Worm (Caenorhabditis elegans) whole organism, early embryonic: ENCODE measurements around the gene fkh-7.

Experiments
- ama-1 ChIP-seq: fragments of 150-350 bp; optimal IDR thresholded peaks from 2 replicates; lab custom pipeline; 2014
- ceh-36 ChIP-seq: sonication (generic microtip); optimal IDR thresholded peaks from 2 replicates; lab custom pipeline; 2016; ENCODE audit warnings: missing genetic modification characterization, inconsistent platforms, missing compliant biosample characterization
- ets-7 ChIP-seq: sonication (generic microtip); optimal IDR thresholded peaks from 2 replicates; lab custom pipeline; 2016; ENCODE audit warnings: missing genotype, missing genetic modification characterization, missing compliant biosample characterization
- hmbx-1 ChIP-seq: sonication (generic microtip); optimal IDR thresholded peaks from 2 replicates; lab custom pipeline; 2016; ENCODE audit warnings: mild to moderate bottlenecking, missing genetic modification characterization, missing compliant biosample characterization
- hmg-4 ChIP-seq: fragments of 200-800 bp; sonication (Bioruptor generic); optimal IDR thresholded peaks from 2 replicates; lab custom pipeline; 2018; ENCODE audit warnings: mild to moderate bottlenecking, missing genetic modification characterization, missing compliant biosample characterization
- pes-1 ChIP-seq: fragments of 200-800 bp; sonication (Bioruptor generic); IDR thresholded peaks from 2 replicates; pipeline ENCODE4 v1.3.6; 2022; ENCODE audit warnings: missing genetic modification reagents, missing genetic modification characterization, missing compliant biosample characterization
- scrt-1 ChIP-seq: fragments of 200-800 bp; sonication (Bioruptor generic); IDR thresholded peaks from 2 replicates; pipeline ENCODE4 v1.3.6; 2022; ENCODE audit warnings: missing genetic modification characterization, missing compliant biosample characterization
- tbx-11 ChIP-seq: fragments of 200-800 bp; sonication (Bioruptor generic); IDR thresholded peaks from 2 replicates; pipeline ENCODE4 v1.3.6; 2022; ENCODE audit warnings: missing genetic modification characterization, missing compliant biosample characterization
- tra-4 ChIP-seq: sonication (generic microtip); optimal IDR thresholded peaks from 2 replicates; lab custom pipeline; 2017; ENCODE audit warnings: missing genetic modification characterization, missing compliant biosample characterization

The fkh-7 gene

DNA sequence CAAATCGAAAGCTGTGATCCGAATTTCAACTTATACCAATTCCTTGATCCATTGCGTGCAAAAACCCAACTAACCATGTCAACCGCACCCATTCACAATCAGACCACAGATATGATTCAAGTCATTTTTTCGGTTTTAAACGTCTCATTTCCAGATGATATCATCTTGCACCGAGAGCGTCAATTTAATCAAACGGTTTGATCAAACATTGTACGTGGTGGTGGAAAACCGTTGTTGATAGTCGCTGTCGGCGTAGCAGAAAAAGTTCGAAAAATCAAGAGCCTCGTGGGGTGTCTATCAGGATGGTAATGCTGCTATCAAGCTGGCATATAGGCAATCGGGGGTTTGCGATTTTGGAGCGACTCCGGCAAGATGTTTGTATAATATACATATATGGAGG is 74.4 kb downstream of the fkh-7 start:
- TF ChIP-seq ama-1 (lab: Kevin White, UChicago) (no peak), tbx-11 (GFP tag; lab: Robert Waterston, UW) (no peak), hmg-4 (GFP tag; lab: Kevin White, UChicago) (no peak), hmbx-1 (tag; lab: Kevin White, UChicago) (no peak)

DNA sequence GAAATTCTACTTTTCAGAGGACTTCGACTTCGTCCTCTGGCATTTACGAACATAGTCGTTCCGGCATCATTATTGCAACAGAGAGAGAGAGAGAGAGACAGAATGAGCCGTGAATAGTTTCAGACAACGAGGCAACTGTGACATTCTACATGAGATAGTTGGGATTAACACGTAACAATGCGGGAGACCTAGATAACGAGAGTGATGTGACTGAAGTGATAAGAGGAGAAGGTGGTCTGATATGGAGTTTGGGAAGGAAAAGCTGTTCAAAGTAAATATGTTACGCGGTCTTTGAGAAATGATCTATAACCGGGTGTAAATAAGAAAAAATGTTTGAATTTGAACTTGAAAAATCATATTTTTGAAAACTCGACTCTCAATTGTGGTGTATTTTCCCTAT is 75.0 kb downstream of the fkh-7 start:
- TF ChIP-seq ceh-36 (no peak), tbx-11 (GFP tag; lab: Robert Waterston, UW) (no peak), scrt-1 (GFP tag; lab: Robert Waterston, UW) (no peak), pes-1 (GFP tag; lab: Robert Waterston, UW) (no peak), ama-1 (lab: Kevin White, UChicago) (no peak), tra-4 (tag; lab: Kevin White, UChicago) (no peak), ets-7 (no peak)
